Worm (Caenorhabditis elegans) whole organism, mixed stage, embryonic: ENCODE measurements around the gene rabr-2.

ENCODE experiments used
- bed-3 ChIP-seq: fragments of 200-800 bp; sonication (Bioruptor generic); optimal IDR thresholded peaks from 3 replicates; lab custom pipeline; 2018; ENCODE audit warnings: mild to moderate bottlenecking, missing genetic modification characterization, moderate library complexity, missing compliant biosample characterization
- blmp-1 ChIP-seq: fragments of 150-350 bp; optimal IDR thresholded peaks from 2 replicates; lab custom pipeline; 2014; ENCODE audit warnings: missing biosample characterization, missing genetic modification characterization
- elt-3 ChIP-seq: fragments of 150-350 bp; optimal IDR thresholded peaks from 2 replicates; lab custom pipeline; 2014; ENCODE audit warnings: missing biosample characterization, missing genetic modification characterization
- mep-1 ChIP-seq: fragments of 150-350 bp; optimal IDR thresholded peaks from 2 replicates; lab custom pipeline; 2017; ENCODE audit warnings: missing biosample characterization, missing genetic modification reagents, missing genetic modification characterization, inconsistent platforms
- unc-120 ChIP-seq: sonication (generic microtip); optimal IDR thresholded peaks from 2 replicates; lab custom pipeline; 2017; ENCODE audit warnings: missing genetic modification characterization, missing compliant biosample characterization; ENCODE audit not compliant: poor library complexity, severe bottlenecking
- unc-39 ChIP-seq: fragments of 150-350 bp; optimal IDR thresholded peaks from 2 replicates; lab custom pipeline; 2014; ENCODE audit warnings: missing biosample characterization, missing genetic modification characterization
- zip-8 ChIP-seq: fragments of 150-350 bp; optimal IDR thresholded peaks from 2 replicates; lab custom pipeline; 2014; ENCODE audit warnings: missing biosample characterization, missing genetic modification characterization

DNA sequence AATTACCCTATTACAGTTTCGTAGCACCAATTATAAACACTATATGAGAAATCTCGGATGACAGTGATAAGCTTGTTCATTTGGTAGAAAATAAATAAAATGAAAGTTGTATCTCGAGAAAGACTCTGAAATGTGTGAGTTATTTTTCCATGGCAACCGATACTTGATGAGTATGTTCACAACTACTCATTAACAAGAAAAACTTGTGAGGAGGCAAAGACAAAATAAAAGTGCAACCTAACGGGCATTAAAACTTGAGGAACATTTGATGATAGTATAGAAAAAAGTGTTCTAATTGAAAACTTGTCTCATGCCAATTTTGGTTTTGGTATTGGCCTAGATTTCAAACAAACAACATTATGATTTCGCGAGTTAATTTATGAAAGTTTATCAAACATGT, 46.6 kb downstream of the rabr-2 start, which contains the start of gene gcy-27:
- TF ChIP-seq unc-39 (tag; lab: Kevin White, UChicago) (no peak), unc-120 (tag; lab: Kevin White, UChicago) (no peak), zip-8 (tag; lab: Kevin White, UChicago) (no peak), mep-1 (no peak), blmp-1 (tag; lab: Kevin White, UChicago) (no peak), bed-3 (GFP tag; lab: Kevin White, UChicago) (no peak), elt-3 (tag; lab: Kevin White, UChicago) (no peak)
